Worm (Caenorhabditis elegans) whole organism, early embryonic: ENCODE measurements around the gene tag-234.

Experiments
- B0310.2 ChIP-seq: sonication (generic microtip); optimal IDR thresholded peaks from 2 replicates; lab custom pipeline; 2016; ENCODE audit warnings: mild to moderate bottlenecking, missing genetic modification characterization, missing compliant biosample characterization
- F13C5.2 ChIP-seq: sonication (generic microtip); optimal IDR thresholded peaks from 2 replicates; lab custom pipeline; 2017; ENCODE audit warnings: mild to moderate bottlenecking, missing genetic modification characterization, inconsistent platforms, missing compliant biosample characterization
- aly-1 ChIP-seq: sonication (generic microtip); optimal IDR thresholded peaks from 2 replicates; lab custom pipeline; 2016; ENCODE audit warnings: missing genetic modification characterization, missing compliant biosample characterization
- ama-1 ChIP-seq: fragments of 150-350 bp; optimal IDR thresholded peaks from 2 replicates; lab custom pipeline; 2014
- ceh-13 ChIP-seq: fragments of 200-800 bp; sonication (Bioruptor generic); optimal IDR thresholded peaks from 2 replicates; lab custom pipeline; 2018; ENCODE audit warnings: mild to moderate bottlenecking, missing genetic modification characterization, missing compliant biosample characterization
- ets-7 ChIP-seq: sonication (generic microtip); optimal IDR thresholded peaks from 2 replicates; lab custom pipeline; 2016; ENCODE audit warnings: missing genotype, missing genetic modification characterization, missing compliant biosample characterization
- flt-1 ChIP-seq: fragments of 200-800 bp; sonication (Bioruptor generic); IDR thresholded peaks from 2 replicates; pipeline ENCODE4 v1.3.6; 2022; ENCODE audit warnings: missing genetic modification characterization, missing compliant biosample characterization
- hmg-4 ChIP-seq: fragments of 200-800 bp; sonication (Bioruptor generic); optimal IDR thresholded peaks from 2 replicates; lab custom pipeline; 2018; ENCODE audit warnings: mild to moderate bottlenecking, missing genetic modification characterization, missing compliant biosample characterization
- hnd-1 ChIP-seq: sonication (generic microtip); optimal IDR thresholded peaks from 2 replicates; lab custom pipeline; 2016; ENCODE audit warnings: missing genetic modification characterization, missing compliant biosample characterization
- pes-1 ChIP-seq: fragments of 200-800 bp; sonication (Bioruptor generic); IDR thresholded peaks from 2 replicates; pipeline ENCODE4 v1.3.6; 2022; ENCODE audit warnings: missing genetic modification reagents, missing genetic modification characterization, missing compliant biosample characterization
- sea-1 ChIP-seq: fragments of 200-800 bp; sonication (Bioruptor generic); conservative IDR thresholded peaks from 2 replicates; pipeline ENCODE4 v1.3.6; 2022; ENCODE audit warnings: missing genetic modification characterization, missing compliant biosample characterization
- tbx-37 ChIP-seq: fragments of 200-800 bp; sonication (Bioruptor generic); conservative IDR thresholded peaks from 2 replicates; pipeline ENCODE4 v1.3.6; 2022; ENCODE audit warnings: missing genetic modification reagents, missing genetic modification characterization, missing compliant biosample characterization

DNA sequence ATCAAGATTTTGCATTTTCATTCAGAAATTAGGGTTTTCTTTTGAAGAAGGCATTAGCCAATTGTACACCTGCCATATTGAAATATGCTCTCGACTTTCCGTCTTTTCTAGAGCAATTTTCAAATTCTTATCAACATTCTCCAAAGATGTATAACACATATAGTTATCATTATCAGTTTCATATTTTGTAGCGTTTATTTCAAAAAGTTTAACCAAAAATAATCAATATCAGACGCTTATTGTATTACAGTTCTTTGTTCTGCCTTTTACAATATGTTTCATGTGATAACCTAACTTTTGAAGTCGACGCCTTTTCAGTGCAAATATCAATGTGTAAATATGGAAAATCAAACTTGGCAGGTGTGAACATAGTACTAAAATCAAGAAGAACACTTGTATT, 49.9 kb downstream of the tag-234 start:
- TF ChIP-seq sea-1 (GFP tag; lab: Robert Waterston, UW) (no peak), ama-1 (lab: Kevin White, UChicago) (no peak), B0310.2 (tag; lab: Kevin White, UChicago) (no peak), tbx-37 (no peak), ceh-13 (GFP tag; lab: Kevin White, UChicago) (no peak), flt-1 (no peak), pes-1 (no peak), F13C5.2 (tag; lab: Kevin White, UChicago) (no peak), hnd-1 (no peak), aly-1 (tag; lab: Kevin White, UChicago) (no peak), ets-7 (tag; lab: Kevin White, UChicago) (no peak), hmg-4 (no peak)
